Worm (Caenorhabditis elegans) whole organism, L1 larva: ENCODE data around the gene ZK1240.5.

Experiments used
- F16B12.6 ChIP-seq: fragments of 150-350 bp; optimal IDR thresholded peaks from 2 replicates; lab custom pipeline; 2014; ENCODE audit warnings: missing biosample characterization, missing genetic modification characterization
- aly-2 ChIP-seq: fragments of 150-350 bp; optimal IDR thresholded peaks from 2 replicates; lab custom pipeline; 2014; ENCODE audit warnings: missing biosample characterization, missing genetic modification characterization
- ceh-63 ChIP-seq: fragments of 200-800 bp; sonication (Bioruptor generic); optimal IDR thresholded peaks from 2 replicates; lab custom pipeline; 2018; ENCODE audit warnings: mild to moderate bottlenecking, missing genetic modification characterization, missing compliant biosample characterization
- ceh-8 ChIP-seq: fragments of 200-800 bp; sonication (Bioruptor generic); optimal IDR thresholded peaks from 2 replicates; lab custom pipeline; 2018; ENCODE audit warnings: mild to moderate bottlenecking, missing genetic modification characterization, moderate library complexity, missing compliant biosample characterization
- ceh-82 ChIP-seq, 3 experiments: fragments of 150-350 bp in 1 of 3; sonication (generic microtip) in 2 of 3; optimal IDR thresholded peaks; 2 replicates each; lab custom pipeline; 2014 to 2017; ENCODE audit warnings: missing biosample characterization in 3 of 3, missing genetic modification characterization in 3 of 3
- ceh-88 ChIP-seq: fragments of 200-800 bp; sonication (Bioruptor generic); IDR thresholded peaks from 2 replicates; pipeline ENCODE4 v1.3.6; 2022; ENCODE audit warnings: missing genetic modification characterization, missing compliant biosample characterization
- efl-1 ChIP-seq, 4 experiments: fragments of 150-350 bp; optimal IDR thresholded peaks in 3 of 4; peaks in 1 of 4; 1 replicate in 1 of 4; 2 replicates in 3 of 4; lab custom pipeline; 2014; ENCODE audit warnings: missing biosample characterization in 2 of 4, missing genetic modification characterization in 2 of 4, missing genetic modification reagents in 2 of 4
- efl-3 ChIP-seq: fragments of 200-800 bp; sonication (Bioruptor generic); optimal IDR thresholded peaks from 2 replicates; lab custom pipeline; 2018; ENCODE audit warnings: mild to moderate bottlenecking, missing genetic modification characterization, missing compliant biosample characterization
- elt-2 ChIP-seq: sonication (generic microtip); optimal IDR thresholded peaks from 2 replicates; lab custom pipeline; 2016; ENCODE audit warnings: missing genetic modification characterization, mild to moderate bottlenecking, inconsistent platforms, missing compliant biosample characterization, missing genetic modification reagents
- elt-3 ChIP-seq, 6 experiments: fragments of 150-350 bp in 1 of 6; sonication (generic microtip); optimal IDR thresholded peaks; 2 replicates each; lab custom pipeline; 2017 to 2018; ENCODE audit warnings: missing biosample characterization in 6 of 6, missing genetic modification characterization in 6 of 6, inconsistent platforms in 1 of 6
- fkh-4 ChIP-seq: sonication (generic microtip); optimal IDR thresholded peaks from 2 replicates; lab custom pipeline; 2016; ENCODE audit warnings: missing compliant biosample characterization, missing genetic modification characterization, borderline replicate concordance
- hlh-17 ChIP-seq: fragments of 200-800 bp; sonication (Bioruptor generic); optimal IDR thresholded peaks from 2 replicates; lab custom pipeline; 2018; ENCODE audit warnings: missing genetic modification characterization, mild to moderate bottlenecking, missing compliant biosample characterization, moderate library complexity, borderline replicate concordance
- hpl-2 ChIP-seq: fragments of 150-350 bp; optimal IDR thresholded peaks from 2 replicates; lab custom pipeline; 2014; ENCODE audit warnings: missing biosample characterization, missing genetic modification reagents, missing genetic modification characterization
- irx-1 ChIP-seq: sonication (generic microtip); optimal IDR thresholded peaks from 2 replicates; lab custom pipeline; 2016; ENCODE audit warnings: missing genetic modification characterization, missing compliant biosample characterization
- lin-35 ChIP-seq, 2 experiments: fragments of 150-350 bp; optimal IDR thresholded peaks; 2 replicates each; lab custom pipeline; 2014; ENCODE audit warnings: missing biosample characterization in 2 of 2, missing genetic modification characterization in 2 of 2, missing genetic modification reagents in 2 of 2
- lin-39 ChIP-seq: fragments of 150-350 bp; optimal IDR thresholded peaks from 2 replicates; lab custom pipeline; 2014; ENCODE audit warnings: missing biosample characterization, missing genetic modification reagents, missing genetic modification characterization
- mab-9 ChIP-seq: fragments of 200-800 bp; sonication (Bioruptor generic); IDR thresholded peaks from 2 replicates; pipeline ENCODE4 v1.3.6; 2022; ENCODE audit warnings: missing genetic modification reagents, missing genetic modification characterization, missing compliant biosample characterization
- mep-1 ChIP-seq: fragments of 150-350 bp; optimal IDR thresholded peaks from 2 replicates; lab custom pipeline; 2014; ENCODE audit warnings: missing biosample characterization, missing genetic modification characterization
- nhr-12 ChIP-seq: sonication (generic microtip); optimal IDR thresholded peaks from 2 replicates; lab custom pipeline; 2017; ENCODE audit warnings: missing biosample characterization, missing genetic modification characterization
- nhr-20 ChIP-seq: sonication (generic microtip); optimal IDR thresholded peaks from 2 replicates; lab custom pipeline; 2016; ENCODE audit warnings: mild to moderate bottlenecking, missing genetic modification characterization, missing compliant biosample characterization
- nhr-47 ChIP-seq: sonication (generic microtip); optimal IDR thresholded peaks from 2 replicates; lab custom pipeline; 2016; ENCODE audit warnings: mild to moderate bottlenecking, missing genetic modification characterization, moderate library complexity, missing compliant biosample characterization
- nhr-71 ChIP-seq: sonication (generic microtip); optimal IDR thresholded peaks from 2 replicates; lab custom pipeline; 2016; ENCODE audit warnings: mild to moderate bottlenecking, missing genetic modification characterization, moderate library complexity, missing compliant biosample characterization
- nhr-76 ChIP-seq: sonication (generic microtip); optimal IDR thresholded peaks from 2 replicates; lab custom pipeline; 2017; ENCODE audit warnings: missing biosample characterization, missing genetic modification characterization
- nhr-84 ChIP-seq: sonication (generic microtip); optimal IDR thresholded peaks from 2 replicates; lab custom pipeline; 2017; ENCODE audit warnings: missing biosample characterization, missing genetic modification characterization
- nhr-85 ChIP-seq: sonication (generic microtip); peaks from one replicate; lab custom pipeline; 2016; ENCODE audit warnings: missing genetic modification characterization, inconsistent platforms, missing compliant biosample characterization
- nhr-90 ChIP-seq: sonication (generic microtip); optimal IDR thresholded peaks from 2 replicates; lab custom pipeline; 2016; ENCODE audit warnings: mild to moderate bottlenecking, missing genetic modification characterization, missing compliant biosample characterization; ENCODE audit not compliant: poor library complexity
- pqm-1 ChIP-seq: sonication (generic microtip); optimal IDR thresholded peaks from 3 replicates; lab custom pipeline; 2017; ENCODE audit warnings: missing biosample characterization, missing genetic modification characterization
- rnt-1 ChIP-seq: sonication (generic microtip); optimal IDR thresholded peaks from 2 replicates; lab custom pipeline; 2016; ENCODE audit warnings: mild to moderate bottlenecking, missing genetic modification characterization, moderate library complexity, missing compliant biosample characterization
- skn-1 ChIP-seq: fragments of 150-350 bp; optimal IDR thresholded peaks from 2 replicates; lab custom pipeline; 2014; ENCODE audit warnings: missing biosample characterization, missing genetic modification characterization
- snpc-4 ChIP-seq: fragments of 150-350 bp; optimal IDR thresholded peaks from 2 replicates; lab custom pipeline; 2014; ENCODE audit warnings: missing biosample characterization, missing genetic modification characterization
- snu-23 ChIP-seq: sonication (generic microtip); optimal IDR thresholded peaks from 2 replicates; lab custom pipeline; 2016; ENCODE audit warnings: missing genetic modification characterization, missing compliant biosample characterization
- sox-4 ChIP-seq: sonication (generic microtip); optimal IDR thresholded peaks from 2 replicates; lab custom pipeline; 2016; ENCODE audit warnings: missing genetic modification characterization, missing compliant biosample characterization
- sptf-1 ChIP-seq: fragments of 150-350 bp; optimal IDR thresholded peaks from 2 replicates; lab custom pipeline; 2014; ENCODE audit warnings: missing biosample characterization, missing genetic modification characterization
- swsn-7 ChIP-seq: sonication (generic microtip); optimal IDR thresholded peaks from 2 replicates; lab custom pipeline; 2016; ENCODE audit warnings: missing genetic modification characterization, missing compliant biosample characterization
- tlp-1 ChIP-seq: fragments of 150-350 bp; optimal IDR thresholded peaks from 2 replicates; lab custom pipeline; 2014; ENCODE audit warnings: missing biosample characterization, missing genetic modification characterization
- unc-130 ChIP-seq: fragments of 150-350 bp; optimal IDR thresholded peaks from 2 replicates; lab custom pipeline; 2017; ENCODE audit warnings: missing biosample characterization, missing genetic modification characterization, inconsistent platforms
- unc-62 ChIP-seq: fragments of 150-350 bp; optimal IDR thresholded peaks from 2 replicates; lab custom pipeline; 2014; ENCODE audit warnings: missing biosample characterization, missing genetic modification reagents, missing genetic modification characterization
- unc-86 ChIP-seq: sonication (generic microtip); optimal IDR thresholded peaks from 2 replicates; lab custom pipeline; 2016; ENCODE audit warnings: missing genetic modification characterization, missing compliant biosample characterization
- ztf-11 ChIP-seq, 2 experiments: sonication (generic microtip); optimal IDR thresholded peaks; 2 replicates each; lab custom pipeline; 2016 to 2017; ENCODE audit warnings: missing genetic modification characterization in 2 of 2, missing biosample characterization in 1 of 2, missing compliant biosample characterization in 1 of 2

ZK1240.5 gene

ce11 chrII:2336177-2336576 is 18.4 kb upstream of the ZK1240.5 start:
- TF ChIP-seq nhr-47 (tag; lab: Kevin White, UChicago): no peak
- no peak for TF ChIP-seq F16B12.6
- TF ChIP-seq nhr-12 (tag; lab: Kevin White, UChicago): no peak
- TF ChIP-seq elt-3 (tag; optimal IDR thresholded peaks at IDR 0.05; lab: Kevin White, UChicago): no peak
- TF ChIP-seq unc-130 (tag; lab: Kevin White, UChicago): no peak
- TF ChIP-seq sox-4: no peak
- no peak for TF ChIP-seq fkh-4 (tag; lab: Kevin White, UChicago)
- no peak for TF ChIP-seq ceh-8 (GFP tag; lab: Kevin White, UChicago)
- no peak for TF ChIP-seq ztf-11 (tag; optimal IDR thresholded peaks at IDR 0.05; lab: Kevin White, UChicago)
- no peak for TF ChIP-seq lin-39
- no peak for TF ChIP-seq mep-1
- no peak for TF ChIP-seq swsn-7
- no peak for TF ChIP-seq mab-9 (GFP tag; lab: Robert Waterston, UW)

DNA sequence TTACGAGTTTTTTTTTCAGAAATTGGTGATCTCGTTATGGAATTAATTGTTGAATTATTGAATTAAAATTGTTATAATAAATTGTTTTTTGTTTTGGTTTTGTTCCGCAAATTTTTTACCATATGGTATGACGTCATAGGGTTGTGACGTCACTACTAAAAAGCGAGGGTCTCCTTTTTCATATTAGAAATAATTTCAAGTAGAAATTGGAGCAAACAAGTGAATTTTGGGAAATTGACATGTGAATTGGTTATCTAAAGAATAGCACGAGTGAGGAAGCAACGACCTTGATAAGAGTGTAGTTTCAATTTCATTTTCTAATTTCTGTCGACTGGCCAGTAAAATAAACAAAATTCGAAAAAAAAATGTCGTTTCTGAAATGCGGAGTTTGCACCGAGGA is 17.8 kb upstream of the ZK1240.5 start, which contains the start of gene F43C11.7:
TSS of gene F43C11.7 (plus strand) at position 326 of the 400 bp plus-strand sequence.
- no peak for TF ChIP-seq skn-1
- TF ChIP-seq mab-9 (GFP tag; lab: Robert Waterston, UW): no peak
- TF ChIP-seq tlp-1: no peak
- TF ChIP-seq hpl-2 (GFP tag; lab: Kevin White, UChicago): no peak
- TF ChIP-seq rnt-1: no peak
- TF ChIP-seq unc-62 (GFP tag; lab: Kevin White, UChicago): no peak
- TF ChIP-seq irx-1 (tag; lab: Kevin White, UChicago): no peak
- peak; percentile 73 for TF ChIP-seq elt-2 (tag; lab: Kevin White, UChicago)
- peak in 1 of 2 experiments; percentile 20 for TF ChIP-seq lin-35 (GFP tag; optimal IDR thresholded peaks at IDR 0.05; lab: Kevin White, UChicago)
- peak; percentile 9 for TF ChIP-seq nhr-71 (tag; lab: Kevin White, UChicago)
- no peak for TF ChIP-seq efl-1 (optimal IDR thresholded peaks at IDR 0.05; lab: Kevin White, UChicago)
- peak in 1 of 2 experiments; percentile 71 for TF ChIP-seq efl-1 (GFP tag; optimal IDR thresholded peaks at IDR 0.05 in 1 of 2; lab: Kevin White, UChicago)
- TF ChIP-seq snu-23 (GFP tag; lab: Kevin White, UChicago): no peak
- TF ChIP-seq aly-2: no peak
- TF ChIP-seq unc-86 (tag; lab: Kevin White, UChicago): no peak
- TF ChIP-seq hlh-17 (GFP tag; lab: Kevin White, UChicago): no peak
- no peak for TF ChIP-seq nhr-90 (tag; lab: Kevin White, UChicago)
- no peak for TF ChIP-seq ceh-88 (GFP tag; lab: Robert Waterston, UW)
- TF ChIP-seq nhr-20: peak; percentile 30
- TF ChIP-seq fkh-4 (tag; lab: Kevin White, UChicago): no peak
- TF ChIP-seq snpc-4 (tag; lab: Kevin White, UChicago): no peak
- TF ChIP-seq, all 84 proteins: peak for 5

ce11 chrII:2332220-2332619 is 14.5 kb upstream of the ZK1240.5 start, which contains the start of gene F43C11.8:
F43C11.8 (plus strand) TSS chrII:2332520.
- TF ChIP-seq lin-39 (no peak), snu-23 (GFP tag; lab: Kevin White, UChicago) (no peak), ceh-63 (no peak), nhr-76 (tag; lab: Kevin White, UChicago) (no peak), ceh-82 (tag; optimal IDR thresholded peaks at IDR 0.05; lab: Kevin White, UChicago) (no peak), nhr-85 (tag; lab: Kevin White, UChicago) (no peak), sptf-1 (tag; lab: Kevin White, UChicago) (no peak), unc-62 (GFP tag; lab: Kevin White, UChicago) (no peak), pqm-1 (tag; lab: Kevin White, UChicago) (no peak), efl-3 (no peak), nhr-84 (tag; lab: Kevin White, UChicago) (no peak), fkh-4 (tag; lab: Kevin White, UChicago) (no peak), F16B12.6 (no peak)
- TF ChIP-seq, all 84 proteins: peak for 0
